Worm (Caenorhabditis elegans) whole organism, dauer: Measurements from ENCODE around the gene T28D6.4.

ENCODE experiments used
- unc-62 ChIP-seq: sonication (generic microtip); optimal IDR thresholded peaks from 2 replicates; lab custom pipeline; 2017; ENCODE audit warnings: missing biosample characterization, missing genetic modification reagents, missing genetic modification characterization

The T28D6.4 gene

ce11 chrIII:11360156-11360555, at the start of gene T28D6.4:
TSS of gene T28D6.4 (plus strand) at chrIII:11360456.
- no peak for TF ChIP-seq unc-62 (GFP tag; lab: Kevin White, UChicago)

ce11 chrIII:11311466-11311865, 48.8 kb upstream of the T28D6.4 start, which contains the start of gene rab-35:
TSS of gene rab-35 (minus strand) at chrIII:11311566.
- TF ChIP-seq unc-62 (GFP tag; lab: Kevin White, UChicago), result no peak

DNA sequence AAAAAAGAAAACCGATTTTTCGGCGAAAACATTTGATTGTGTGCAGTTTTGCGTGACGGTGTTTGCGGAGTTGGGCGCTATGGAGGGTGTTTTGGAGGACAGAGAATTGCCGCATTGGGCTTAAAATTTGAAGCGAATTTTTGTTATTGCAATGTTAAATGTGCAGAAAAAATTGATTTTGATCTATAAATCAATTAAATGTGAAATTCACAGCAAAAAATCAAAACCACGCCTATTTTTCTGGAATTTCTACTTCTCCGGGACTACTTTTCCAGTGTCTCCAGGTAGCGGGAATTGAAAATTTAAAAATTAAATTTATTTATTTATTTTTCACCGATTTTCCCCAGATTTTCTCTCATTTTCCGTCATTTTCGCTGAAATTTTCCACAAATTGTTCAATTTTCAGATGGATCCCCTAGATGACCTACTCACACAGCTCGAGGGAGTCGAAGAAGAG, 43.1 kb upstream of the T28D6.4 start, which contains the start of gene mcm-10:
Gene mcm-10, plus strand, starts transcription at position 407 of the 457 bp plus-strand sequence.
- no peak for TF ChIP-seq unc-62 (GFP tag; lab: Kevin White, UChicago)

ce11 chrIII:11318131-11318530, 42.1 kb upstream of the T28D6.4 start, which contains the start of gene teg-1:
TSS of gene teg-1 (minus strand) at chrIII:11318231.
- no peak for TF ChIP-seq unc-62 (GFP tag; lab: Kevin White, UChicago)

- no peak for TF ChIP-seq unc-62 (GFP tag; lab: Kevin White, UChicago)
Observed at ce11 chrIII:11324093-11324492, 36.2 kb upstream of the T28D6.4 start.

DNA sequence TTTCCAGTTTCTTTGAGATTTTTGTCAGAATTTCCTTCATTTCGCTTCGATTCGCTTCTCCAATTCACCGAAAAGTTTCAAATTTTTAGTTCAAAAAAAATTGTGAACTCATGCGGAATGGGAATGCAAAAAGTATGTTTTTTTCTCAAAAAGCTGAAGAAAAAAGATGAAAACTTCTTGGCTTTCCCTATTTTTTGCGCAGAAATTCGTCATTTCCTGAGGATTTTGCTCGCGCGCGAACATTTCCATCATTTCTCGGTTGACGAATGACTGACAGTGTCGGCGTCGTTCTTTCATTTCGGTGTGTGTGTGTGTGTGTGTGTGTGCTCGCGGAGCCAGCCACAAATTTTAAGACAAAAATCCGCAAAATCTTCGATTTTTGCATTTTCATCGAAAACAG, 27.9 kb upstream of the T28D6.4 start:
- no peak for TF ChIP-seq unc-62 (GFP tag; lab: Kevin White, UChicago)

ce11 chrIII:11333032-11333732, 27.1 kb upstream of the T28D6.4 start, which contains the start of gene T28D6.5:
TSS of gene T28D6.5 (plus strand) at chrIII:11333682.
- no peak for TF ChIP-seq unc-62 (GFP tag; lab: Kevin White, UChicago)

ce11 chrIII:11334346-11334745, 25.9 kb upstream of the T28D6.4 start:
- no peak for TF ChIP-seq unc-62 (GFP tag; lab: Kevin White, UChicago)

- TF ChIP-seq unc-62 (GFP tag; lab: Kevin White, UChicago), result no peak
Observed at ce11 chrIII:11336072-11336471, 24.2 kb upstream of the T28D6.4 start.

DNA sequence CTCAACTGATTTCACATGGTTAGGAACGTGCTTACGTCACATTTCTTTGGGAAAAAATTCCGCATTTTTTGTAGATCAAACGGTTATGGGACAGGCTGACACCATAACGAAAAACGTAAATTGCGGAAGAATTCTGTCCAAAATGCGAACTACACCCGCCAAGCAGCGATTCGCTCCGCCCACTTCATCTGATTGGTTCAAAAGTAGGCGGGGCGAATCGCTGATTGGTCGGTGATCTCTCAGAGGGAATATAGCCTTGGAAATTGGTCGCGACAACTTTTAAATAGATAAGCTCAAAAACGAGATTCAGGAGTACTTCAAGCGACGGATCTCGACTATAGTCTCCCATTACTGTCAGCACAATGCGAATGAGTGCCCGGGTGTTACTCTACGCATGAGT, 22.6 kb upstream of the T28D6.4 start:
- no peak for TF ChIP-seq unc-62 (GFP tag; lab: Kevin White, UChicago)

DNA sequence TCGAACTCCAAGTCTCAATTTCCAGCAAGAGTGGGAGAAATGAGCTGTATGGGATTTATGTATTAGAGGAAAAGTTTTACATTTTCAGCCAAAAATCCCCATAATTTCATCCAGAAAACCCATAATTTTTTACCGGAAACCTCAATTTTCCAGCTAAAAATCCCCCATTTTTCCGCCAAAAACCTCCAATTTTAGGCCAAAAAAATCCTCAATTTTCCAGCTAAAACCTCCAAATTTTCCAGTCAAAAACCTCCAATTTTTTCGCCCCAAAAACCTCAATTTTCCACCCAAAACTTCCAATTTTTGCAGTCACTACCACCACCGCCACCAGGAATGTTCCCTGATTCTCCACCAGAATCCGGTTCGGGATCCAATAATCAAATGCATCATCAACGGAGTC, 18.8 kb upstream of the T28D6.4 start:
- no peak for TF ChIP-seq unc-62 (GFP tag; lab: Kevin White, UChicago)

DNA sequence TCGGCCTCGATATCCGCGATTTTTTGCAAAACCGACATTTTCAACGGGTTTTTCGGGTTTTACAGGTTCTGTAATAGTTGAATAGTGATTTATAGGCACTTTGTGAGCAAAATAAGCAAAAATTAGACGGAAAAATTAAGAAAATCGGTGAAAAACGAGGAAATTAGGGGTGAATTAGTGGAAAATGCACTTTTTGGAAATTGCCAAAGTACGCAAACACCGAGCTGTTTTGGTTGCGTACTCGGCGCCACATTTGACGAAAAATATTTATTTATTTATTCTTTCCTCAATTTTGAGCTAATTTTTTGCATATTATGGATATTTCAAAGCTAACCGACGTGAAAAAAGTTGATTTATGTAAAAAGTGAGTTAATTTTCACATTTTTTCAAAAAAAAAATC, 17.2 kb upstream of the T28D6.4 start, which contains the start of the genes T28D6.6 and pen-2:
Gene T28D6.6, minus strand, starts transcription at position 68 of the 400 bp plus-strand sequence.
Gene pen-2, plus strand, starts transcription at position 282 of the 400 bp plus-strand sequence.
- no peak for TF ChIP-seq unc-62 (GFP tag; lab: Kevin White, UChicago)

DNA sequence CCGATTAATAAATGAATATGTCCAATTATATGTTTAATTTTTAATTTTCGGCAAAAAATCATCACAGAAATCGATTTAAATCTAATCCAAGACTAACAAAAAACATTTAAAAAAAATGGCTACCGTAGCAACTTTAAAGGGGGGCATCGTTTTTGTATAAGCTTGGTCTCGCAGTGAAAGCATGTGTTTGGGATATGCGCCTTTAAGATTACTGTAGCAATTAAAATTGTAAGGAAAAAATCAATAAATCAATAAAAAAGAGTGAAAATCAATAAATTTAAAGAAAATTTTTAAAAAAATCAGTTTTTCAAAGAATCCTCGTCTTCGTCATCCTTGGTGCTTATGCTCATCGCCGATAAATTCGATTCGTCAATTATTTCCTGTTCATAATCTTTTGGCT, 16.1 kb upstream of the T28D6.4 start:
- TF ChIP-seq unc-62 (GFP tag; lab: Kevin White, UChicago), result no peak

DNA sequence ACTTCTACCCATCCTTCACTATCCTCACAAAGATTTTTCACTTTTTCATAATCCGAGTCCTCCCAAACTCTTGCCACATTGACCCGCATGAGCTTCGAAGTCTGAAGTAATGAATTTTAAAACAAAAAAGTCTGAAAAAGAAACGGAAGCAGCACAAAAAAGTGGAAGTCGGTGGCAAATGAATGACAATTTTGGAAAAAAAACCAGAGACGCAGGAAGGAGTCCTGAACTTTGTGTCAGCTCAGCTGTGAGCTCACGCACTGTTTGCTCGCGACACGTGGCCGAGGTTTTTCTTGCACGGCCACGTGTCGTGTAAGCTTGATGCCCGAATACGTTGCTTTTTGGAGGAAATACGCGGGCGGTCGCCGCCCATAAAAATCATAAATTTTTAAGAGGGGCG, 13.9 kb upstream of the T28D6.4 start, which contains the start of gene T28D6.7:
Gene T28D6.7, minus strand, starts transcription at position 101 of the 400 bp plus-strand sequence.
- no peak for TF ChIP-seq unc-62 (GFP tag; lab: Kevin White, UChicago)

DNA sequence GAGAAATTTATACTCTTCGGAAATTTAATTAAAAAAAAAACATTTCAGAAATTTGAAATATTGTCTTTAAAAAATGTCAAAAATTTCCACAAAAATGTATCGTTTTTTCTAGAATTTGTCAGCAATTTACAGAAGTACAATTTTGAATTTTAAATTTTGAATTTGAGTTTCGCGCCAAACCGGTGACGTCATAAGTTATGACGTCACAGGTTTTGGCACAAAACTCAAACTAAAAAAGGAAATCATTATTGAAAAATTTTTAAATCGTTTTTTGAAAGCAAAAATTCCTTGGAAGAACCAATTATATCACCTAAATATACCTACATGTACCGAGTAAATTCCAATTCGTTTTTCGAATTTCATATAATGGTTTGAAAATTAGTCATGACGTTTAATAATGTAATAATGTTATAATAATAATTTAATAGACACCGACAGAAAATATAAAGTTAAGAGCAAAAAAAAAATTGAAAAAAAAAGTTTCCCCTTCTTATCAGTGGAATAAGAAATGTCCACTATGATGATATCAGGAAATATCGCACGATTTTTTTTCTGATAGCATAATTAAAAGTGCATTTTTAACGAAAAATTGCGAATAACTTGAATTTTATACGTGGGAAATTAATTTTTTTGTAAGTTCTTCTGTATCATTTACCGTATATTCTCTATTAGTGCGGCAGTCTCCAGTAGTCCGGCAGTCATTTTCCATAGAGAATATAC, 10.0 kb upstream of the T28D6.4 start:
- no peak for TF ChIP-seq unc-62 (GFP tag; lab: Kevin White, UChicago)

DNA sequence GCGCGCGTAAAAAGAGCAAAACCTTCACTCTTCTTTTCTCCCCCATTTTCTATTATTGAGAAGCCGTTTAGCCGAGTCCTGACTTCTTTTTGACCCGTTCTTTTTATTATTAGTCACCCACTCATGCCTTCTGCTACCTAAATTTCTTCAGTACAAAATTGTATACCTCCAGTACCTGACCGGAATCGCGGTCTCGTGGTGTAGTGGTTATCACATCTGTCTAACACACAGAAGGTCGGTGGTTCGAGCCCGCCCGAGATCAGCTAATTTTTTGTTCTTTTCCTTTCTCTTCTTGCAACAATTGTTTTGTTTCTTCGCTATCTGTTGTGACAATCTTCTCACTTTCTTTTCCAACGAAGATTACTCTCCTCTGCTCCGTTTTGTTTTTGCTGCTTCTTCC, 7.4 kb upstream of the T28D6.4 start:
- TF ChIP-seq unc-62 (GFP tag; lab: Kevin White, UChicago), result no peak
